Fruit fly (Drosophila melanogaster): Measurements from ENCODE around the gene SmB.
A peak's percentile ranks its signal among the peaks of the same experiment; 100 is the strongest.

The SmB gene

dm6 chr2L:10381890-10382450, 44.5 kb downstream of the SmB start, which contains the start of gene CG5096 (continued):
- TF ChIP-seq Hr3 (GFP tag; optimal IDR thresholded peaks at IDR 0.05) (peak; percentile 79), ERR (GFP tag; optimal IDR thresholded peaks at IDR 0.05) (peak; percentile 77), CG43689 (GFP tag; IDR thresholded peaks at IDR 0.05) (no peak), CG17359 (tag; optimal IDR thresholded peaks at IDR 0.05) (peak; percentile 94), row (GFP tag; IDR thresholded peaks at IDR 0.05) (peak; percentile 96), CG9817 (tag; optimal IDR thresholded peaks at IDR 0.05) (peak; percentile 85), ab (GFP tag; optimal IDR thresholded peaks at IDR 0.05) (no peak), CG10462 (GFP tag; optimal IDR thresholded peaks at IDR 0.05) (peak; percentile 52), Bdp1 (GFP tag; optimal IDR thresholded peaks at IDR 0.05) (no peak), toy (GFP tag; IDR thresholded peaks at IDR 0.05) (peak; percentile 74; the same call in 1 of the 2 replicates), ara (GFP tag; IDR thresholded peaks at IDR 0.05) (peak; percentile 79), sob (GFP tag; IDR thresholded peaks at IDR 0.05) (peak; percentile 92; the same call in 1 of the 2 replicates), ranshi (GFP tag; IDR thresholded peaks at IDR 0.05) (peak; percentile 91; the same call in 1 of the 2 replicates), Fer1 (GFP tag; optimal IDR thresholded peaks at IDR 0.05) (peak; percentile 95), sens-2 (GFP tag; IDR thresholded peaks at IDR 0.05) (no peak), CG2120 (GFP tag; optimal IDR thresholded peaks at IDR 0.05) (peak; percentile 96), Oli (tag; optimal IDR thresholded peaks at IDR 0.05) (peak; percentile 86), CG32772 (GFP tag; IDR thresholded peaks at IDR 0.05) (peak; percentile 79), tx (GFP tag; optimal IDR thresholded peaks at IDR 0.05) (peak; percentile 65), hth (optimal IDR thresholded peaks at IDR 0.05) (no peak), CG17361 (GFP tag; IDR thresholded peaks at IDR 0.05) (peak; percentile 84; the same call in 2 of the 3 replicates), klu (GFP tag; IDR thresholded peaks at IDR 0.05) (peak; percentile 71), CG7963 (GFP tag; IDR thresholded peaks at IDR 0.05; ENCODE audit: partially characterized antibody) (no peak), CG4617 (GFP tag; optimal IDR thresholded peaks at IDR 0.05; ENCODE audit: borderline replicate concordance) (peak; percentile 45), lab (GFP tag; optimal IDR thresholded peaks at IDR 0.05) (peak; percentile 97), CG17385 (GFP tag; optimal IDR thresholded peaks at IDR 0.05) (peak; percentile 89), Adf1 (GFP tag; IDR thresholded peaks at IDR 0.05) (peak; percentile 76), slou (GFP tag; optimal IDR thresholded peaks at IDR 0.05) (peak; percentile 10), gfzf (GFP tag; optimal IDR thresholded peaks at IDR 0.05) (no peak), CG1233 (GFP tag; optimal IDR thresholded peaks at IDR 0.05) (peak; percentile 84), bigmax (GFP tag; optimal IDR thresholded peaks at IDR 0.05) (peak; percentile 40), chm (GFP tag; IDR thresholded peaks at IDR 0.05) (peak; percentile 83), slbo (GFP tag; IDR thresholded peaks at IDR 0.05) (peak; percentile 91), CrebB (tag; optimal IDR thresholded peaks at IDR 0.05) (peak; percentile 89), CG13123 (GFP tag; optimal IDR thresholded peaks at IDR 0.05) (peak; percentile 71), CG31388 (GFP tag; optimal IDR thresholded peaks at IDR 0.05) (peak; percentile 21), NC2α (GFP tag; optimal IDR thresholded peaks at IDR 0.05) (peak; percentile 33), CG4707 (GFP tag; optimal IDR thresholded peaks at IDR 0.05) (peak; percentile 64), fd96Cb (tag; optimal IDR thresholded peaks at IDR 0.05) (peak; percentile 84), CG9215 (GFP tag; IDR thresholded peaks at IDR 0.05) (no peak; the same call in none of the 2 replicates), dysf (GFP tag; IDR thresholded peaks at IDR 0.05) (peak; percentile 90), Atf-2 (GFP tag; optimal IDR thresholded peaks at IDR 0.05) (peak; percentile 70), CG15601 (tag; optimal IDR thresholded peaks at IDR 0.05) (peak; percentile 83), BtbVII (GFP tag; optimal IDR thresholded peaks at IDR 0.05) (peak; percentile 90), vvl (GFP tag; IDR thresholded peaks at IDR 0.05) (peak; percentile 94), CG6854 (GFP tag; optimal IDR thresholded peaks at IDR 0.05) (peak; percentile 89), NfI (GFP tag; optimal IDR thresholded peaks at IDR 0.05) (peak; percentile 89), btn (GFP tag; optimal IDR thresholded peaks at IDR 0.05) (peak; percentile 41), mam (GFP tag; optimal IDR thresholded peaks at IDR 0.05) (peak; percentile 86), cwo (GFP tag; optimal IDR thresholded peaks at IDR 0.05) (peak; percentile 92), Sin3A (optimal IDR thresholded peaks at IDR 0.05) (no peak)
